Fruit fly (Drosophila melanogaster) whole organism, embryonic: ENCODE results near the gene mask.

Source experiments
- B-H2 ChIP-seq: fragments of 200-800 bp; sonication (Bioruptor generic); optimal IDR thresholded peaks from 2 replicates; lab custom pipeline; 2018; ENCODE audit warnings: missing biosample characterization, mild to moderate bottlenecking, missing genetic modification characterization
- CG10462 ChIP-seq: fragments of 200-800 bp; sonication (Bioruptor generic); optimal IDR thresholded peaks from 2 replicates; lab custom pipeline; 2016; ENCODE audit warnings: missing biosample characterization, missing genetic modification characterization
- CG11398 ChIP-seq: fragments of 200-800 bp; sonication (Bioruptor generic); optimal IDR thresholded peaks from 2 replicates; lab custom pipeline; 2016; ENCODE audit warnings: missing biosample characterization, missing genetic modification characterization
- CG11560 ChIP-seq: fragments of 200-800 bp; sonication (Bioruptor generic); IDR thresholded peaks from 3 replicates; pipeline ENCODE4 v1.3.6; 2022; ENCODE audit warnings: missing biosample characterization, missing genetic modification characterization
- CG12071 ChIP-seq: fragments of 200-800 bp; sonication (Bioruptor generic); optimal IDR thresholded peaks from 3 replicates; lab custom pipeline; 2018; ENCODE audit warnings: missing biosample characterization, mild to moderate bottlenecking, missing genetic modification characterization
- CG12299 ChIP-seq: fragments of 200-800 bp; sonication (Bioruptor generic); optimal IDR thresholded peaks from 2 replicates; lab custom pipeline; 2018; ENCODE audit warnings: missing biosample characterization, mild to moderate bottlenecking, missing genetic modification characterization
- CG13424 ChIP-seq: fragments of 200-800 bp; sonication (Bioruptor generic); optimal IDR thresholded peaks from 2 replicates; lab custom pipeline; 2019; ENCODE audit warnings: missing biosample characterization, mild to moderate bottlenecking, missing genetic modification characterization, moderate library complexity
- CG13775 ChIP-seq: fragments of 200-800 bp; sonication (Bioruptor generic); optimal IDR thresholded peaks from 3 replicates; lab custom pipeline; 2017; ENCODE audit warnings: missing biosample characterization, mild to moderate bottlenecking, missing genetic modification characterization
- CG16863 ChIP-seq: fragments of 200-800 bp; sonication (Bioruptor generic); optimal IDR thresholded peaks from 3 replicates; lab custom pipeline; 2016; ENCODE audit warnings: missing biosample characterization, missing genetic modification characterization
- CG17186 ChIP-seq: fragments of 200-800 bp; sonication (Bioruptor generic); optimal IDR thresholded peaks from 3 replicates; lab custom pipeline; 2017; ENCODE audit warnings: missing biosample characterization, missing genetic modification reagents, missing genetic modification characterization
- CG30403 ChIP-seq: fragments of 200-800 bp; sonication (Bioruptor generic); optimal IDR thresholded peaks from 3 replicates; lab custom pipeline; 2016; ENCODE audit warnings: missing biosample characterization, missing genetic modification characterization
- CG31224 ChIP-seq: fragments of 200-800 bp; sonication (Bioruptor generic); IDR thresholded peaks from 2 replicates; pipeline ENCODE4 v1.3.6; 2022; ENCODE audit warnings: missing biosample characterization, missing genetic modification characterization
- CG33213 ChIP-seq: fragments of 200-800 bp; sonication (Bioruptor generic); optimal IDR thresholded peaks from 3 replicates; lab custom pipeline; 2016; ENCODE audit warnings: missing biosample characterization, missing genetic modification characterization
- CG3838 ChIP-seq: fragments of 200-800 bp; sonication (Bioruptor generic); optimal IDR thresholded peaks from 3 replicates; lab custom pipeline; 2016; ENCODE audit warnings: missing biosample characterization, missing genetic modification characterization
- CG4328 ChIP-seq: fragments of 200-800 bp; sonication (Bioruptor generic); optimal IDR thresholded peaks from 3 replicates; lab custom pipeline; 2017; ENCODE audit warnings: missing biosample characterization, missing genetic modification reagents, missing genetic modification characterization
- CG4617 ChIP-seq: fragments of 200-800 bp; sonication (Bioruptor generic); optimal IDR thresholded peaks from 3 replicates; lab custom pipeline; 2016; ENCODE audit warnings: missing biosample characterization, missing genetic modification characterization, borderline replicate concordance
- CG4730 ChIP-seq: fragments of 200-800 bp; sonication (Bioruptor generic); IDR thresholded peaks from 2 replicates; pipeline ENCODE4 v1.3.6; 2022; ENCODE audit warnings: missing biosample characterization, missing genetic modification characterization
- CG6813 ChIP-seq: fragments of 200-800 bp; sonication (Bioruptor generic); optimal IDR thresholded peaks from 2 replicates; lab custom pipeline; 2017; ENCODE audit warnings: missing biosample characterization, missing genetic modification characterization, mild to moderate bottlenecking, moderate library complexity, missing genetic modification reagents
- CG7786 ChIP-seq: fragments of 200-800 bp; sonication (Bioruptor generic); optimal IDR thresholded peaks from 2 replicates; lab custom pipeline; 2016; ENCODE audit warnings: missing biosample characterization, missing genetic modification characterization
- CG8359 ChIP-seq: fragments of 200-800 bp; sonication (Bioruptor generic); optimal IDR thresholded peaks from 2 replicates; lab custom pipeline; 2017; ENCODE audit warnings: missing biosample characterization, mild to moderate bottlenecking, missing genetic modification characterization, borderline replicate concordance
- CG8478 ChIP-seq: fragments of >200 bp; optimal IDR thresholded peaks from 2 replicates; lab custom pipeline; 2018
- CG9215 ChIP-seq: fragments of 200-800 bp; sonication (Bioruptor generic); IDR thresholded peaks from 2 replicates; pipeline ENCODE4 v1.3.6; 2022; ENCODE audit warnings: missing biosample characterization, missing genetic modification characterization
- CG9727 ChIP-seq: fragments of 200-800 bp; sonication (Bioruptor generic); optimal IDR thresholded peaks from 3 replicates; lab custom pipeline; 2017; ENCODE audit warnings: missing biosample characterization, mild to moderate bottlenecking, missing genetic modification characterization
- Dbx ChIP-seq: fragments of 200-800 bp; sonication (Bioruptor generic); IDR thresholded peaks from 3 replicates; pipeline ENCODE4 v1.3.6; 2022; ENCODE audit warnings: missing biosample characterization, missing genetic modification characterization
- Dp ChIP-seq: fragments of 200-800 bp; sonication (Bioruptor generic); optimal IDR thresholded peaks from 2 replicates; lab custom pipeline; 2018; ENCODE audit warnings: missing biosample characterization, mild to moderate bottlenecking, missing genetic modification characterization, moderate library complexity
- ERR ChIP-seq: fragments of 200-800 bp; sonication (Bioruptor generic); optimal IDR thresholded peaks from 2 replicates; lab custom pipeline; 2016; ENCODE audit warnings: missing biosample characterization, missing genetic modification characterization
- GATAe ChIP-seq: fragments of 200-800 bp; sonication (Bioruptor generic); conservative IDR thresholded peaks from 2 replicates; pipeline ENCODE4 v1.3.6; 2022; ENCODE audit warnings: missing biosample characterization, missing genetic modification characterization
- Gsc ChIP-seq: fragments of 200-800 bp; sonication (Bioruptor generic); IDR thresholded peaks from 2 replicates; pipeline ENCODE4 v1.3.6; 2022; ENCODE audit warnings: missing biosample characterization, missing genetic modification characterization
- HLH54F ChIP-seq: fragments of 200-800 bp; sonication (Bioruptor generic); optimal IDR thresholded peaks from 3 replicates; lab custom pipeline; 2016; ENCODE audit warnings: missing biosample characterization, missing genetic modification characterization
- HLHmδ ChIP-seq: fragments of 200-800 bp; sonication (Bioruptor generic); optimal IDR thresholded peaks from 2 replicates; lab custom pipeline; 2018; ENCODE audit warnings: missing biosample characterization, mild to moderate bottlenecking, missing genetic modification characterization, moderate library complexity
- HmgD ChIP-seq: fragments of 200-800 bp; sonication (Bioruptor generic); optimal IDR thresholded peaks from 3 replicates; lab custom pipeline; 2016; ENCODE audit warnings: missing biosample characterization, missing genetic modification characterization
- Lpt ChIP-seq: fragments of >200 bp; optimal IDR thresholded peaks from 2 replicates; lab custom pipeline; 2018; ENCODE audit warnings: missing biosample characterization, missing genetic modification characterization
- Mad ChIP-seq: fragments of 200-800 bp; sonication (Bioruptor generic); optimal IDR thresholded peaks from 2 replicates; lab custom pipeline; 2016; ENCODE audit warnings: missing biosample characterization, missing genetic modification characterization
- Mes4 ChIP-seq: fragments of 200-800 bp; sonication (Bioruptor generic); optimal IDR thresholded peaks from 2 replicates; lab custom pipeline; 2016; ENCODE audit warnings: missing biosample characterization, missing genetic modification characterization
- bab2 ChIP-seq: fragments of 200-800 bp; sonication (Bioruptor generic); optimal IDR thresholded peaks from 2 replicates; lab custom pipeline; 2016; ENCODE audit warnings: missing biosample characterization, missing genetic modification characterization
- chif ChIP-seq, 2 experiments: fragments of 200-800 bp; sonication (Bioruptor generic); optimal IDR thresholded peaks; 3 replicates each; lab custom pipeline; 2016; ENCODE audit warnings: missing biosample characterization in 2 of 2, missing genetic modification characterization in 2 of 2
- chm ChIP-seq: fragments of 200-800 bp; sonication (Bioruptor generic); IDR thresholded peaks from 2 replicates; pipeline ENCODE4 v1.3.6; 2022; ENCODE audit warnings: missing biosample characterization, missing genetic modification characterization
- dpn ChIP-seq, 2 experiments: fragments of 200-800 bp; sonication (Bioruptor generic); optimal IDR thresholded peaks; 3 replicates each; lab custom pipeline; 2016; ENCODE audit warnings: missing biosample characterization in 2 of 2, missing genetic modification characterization in 2 of 2
- dysf ChIP-seq: fragments of 200-800 bp; sonication (Bioruptor generic); IDR thresholded peaks from 3 replicates; pipeline ENCODE4 v1.3.6; 2022; ENCODE audit warnings: missing biosample characterization, missing genetic modification characterization
- fd64A ChIP-seq: fragments of 200-800 bp; sonication (Bioruptor generic); optimal IDR thresholded peaks from 3 replicates; lab custom pipeline; 2018; ENCODE audit warnings: missing biosample characterization, mild to moderate bottlenecking, missing genetic modification characterization
- her ChIP-seq: fragments of 200-800 bp; sonication (Bioruptor generic); optimal IDR thresholded peaks from 2 replicates; lab custom pipeline; 2016; ENCODE audit warnings: missing biosample characterization, missing genetic modification characterization
- ind ChIP-seq: fragments of 200-800 bp; sonication (Bioruptor generic); optimal IDR thresholded peaks from 3 replicates; lab custom pipeline; 2016; ENCODE audit warnings: missing biosample characterization, missing genetic modification characterization
- kah ChIP-seq: fragments of 200-800 bp; sonication (Bioruptor generic); optimal IDR thresholded peaks from 2 replicates; lab custom pipeline; 2018; ENCODE audit warnings: missing biosample characterization, mild to moderate bottlenecking, missing genetic modification characterization
- maf-S ChIP-seq: fragments of 200-800 bp; sonication (Bioruptor generic); optimal IDR thresholded peaks from 2 replicates; lab custom pipeline; 2016; ENCODE audit warnings: missing biosample characterization, missing genetic modification characterization
- mld ChIP-seq: fragments of 200-800 bp; sonication (Bioruptor generic); IDR thresholded peaks from 3 replicates; pipeline ENCODE4 v1.3.6; 2022; ENCODE audit warnings: missing biosample characterization, missing genetic modification characterization; ENCODE audit not compliant: partially characterized antibody
- oc ChIP-seq: fragments of 200-800 bp; sonication (Bioruptor generic); optimal IDR thresholded peaks from 2 replicates; lab custom pipeline; 2018; ENCODE audit warnings: missing biosample characterization, mild to moderate bottlenecking, missing genetic modification characterization, moderate library complexity
- odd ChIP-seq: fragments of 200-800 bp; sonication (Bioruptor generic); optimal IDR thresholded peaks from 2 replicates; lab custom pipeline; 2017; ENCODE audit warnings: missing biosample characterization, mild to moderate bottlenecking, missing genetic modification characterization
- onecut ChIP-seq: fragments of 200-800 bp; sonication (Bioruptor generic); IDR thresholded peaks from 2 replicates; pipeline ENCODE4 v1.3.6; 2022; ENCODE audit warnings: missing biosample characterization, missing genetic modification characterization
- pros ChIP-seq: fragments of 200-800 bp; sonication (Bioruptor generic); optimal IDR thresholded peaks from 3 replicates; lab custom pipeline; 2019; ENCODE audit warnings: missing biosample characterization, mild to moderate bottlenecking, missing genetic modification characterization, moderate library complexity
- scrt ChIP-seq: fragments of 200-800 bp; sonication (Bioruptor generic); optimal IDR thresholded peaks from 2 replicates; lab custom pipeline; 2018; ENCODE audit warnings: missing biosample characterization, mild to moderate bottlenecking, missing genetic modification characterization, moderate library complexity
- tx ChIP-seq: fragments of 200-800 bp; sonication (Bioruptor generic); optimal IDR thresholded peaks from 2 replicates; lab custom pipeline; 2016; ENCODE audit warnings: missing biosample characterization, missing genetic modification characterization
- vfl ChIP-seq: fragments of 200-800 bp; sonication (Bioruptor generic); optimal IDR thresholded peaks from 2 replicates; lab custom pipeline; 2016; ENCODE audit warnings: missing biosample characterization, missing genetic modification characterization
- vvl ChIP-seq: fragments of 200-800 bp; sonication (Bioruptor generic); IDR thresholded peaks from 2 replicates; pipeline ENCODE4 v1.3.6; 2022; ENCODE audit warnings: missing biosample characterization, missing genetic modification characterization

mask gene

DNA sequence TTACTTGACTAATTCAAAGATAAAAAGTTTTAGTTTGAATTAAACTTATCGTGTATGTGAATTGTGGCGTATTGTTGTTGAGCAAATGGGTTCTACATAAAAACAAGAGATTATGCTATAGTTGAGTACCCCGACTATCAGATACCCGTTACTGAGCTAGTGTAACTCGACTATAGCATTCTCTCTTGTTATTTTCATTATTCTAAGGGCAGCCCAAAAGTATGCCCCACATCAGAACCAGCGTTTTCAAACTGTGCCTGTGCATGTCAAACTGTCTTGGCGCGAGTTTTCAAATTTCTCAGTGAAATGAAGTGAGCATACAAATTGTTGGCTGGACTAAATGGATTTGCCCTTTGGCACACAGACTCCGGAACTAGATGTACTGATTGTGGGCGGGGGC lies 48.9 kb downstream of the mask start, which contains the start of gene shps (continued):
- TF ChIP-seq CG10462 (no peak), CG13775 (no peak), CG17186 (no peak), tx (GFP tag; lab: Kevin White, UChicago) (no peak), pros (GFP tag; lab: Kevin White, UChicago) (no peak), dpn (GFP tag; optimal IDR thresholded peaks at IDR 0.05; lab: Kevin White, UChicago) (no peak), B-H2 (GFP tag; lab: Kevin White, UChicago) (no peak), CG8478 (lab: Kevin White, UChicago) (no peak), chm (GFP tag; lab: Robert Waterston, UW) (0 out of 2 replicates have a peak, but pooled peaks have one; percentile 6), CG11398 (GFP tag; lab: Kevin White, UChicago) (no peak), kah (GFP tag; lab: Kevin White, UChicago) (no peak), CG30403 (no peak), CG33213 (no peak), CG4328 (GFP tag; lab: Kevin White, UChicago) (no peak), scrt (GFP tag; lab: Kevin White, UChicago) (no peak), Gsc (GFP tag; lab: Robert Waterston, UW) (no peak), her (no peak), ind (no peak), CG12071 (GFP tag; lab: Kevin White, UChicago) (no peak), bab2 (GFP tag; lab: Kevin White, UChicago) (no peak), Lpt (GFP tag; lab: Kevin White, UChicago) (no peak), maf-S (no peak), CG9727 (GFP tag; lab: Kevin White, UChicago) (no peak), CG4730 (GFP tag; lab: Robert Waterston, UW) (no peak), oc (no peak), CG6813 (no peak), ERR (no peak), Mes4 (GFP tag; lab: Kevin White, UChicago) (no peak), mld (GFP tag; lab: Robert Waterston, UW) (peak; percentile 92), Dp (GFP tag; lab: Kevin White, UChicago) (peak; percentile 98), GATAe (GFP tag; lab: Robert Waterston, UW) (no peak), vvl (GFP tag; lab: Robert Waterston, UW) (no peak), odd (GFP tag; lab: Kevin White, UChicago) (no peak), HLH54F (GFP tag; lab: Kevin White, UChicago) (no peak), onecut (GFP tag; lab: Robert Waterston, UW) (no peak), CG11560 (tag; lab: Robert Waterston, UW) (no peak), Dbx (GFP tag; lab: Robert Waterston, UW) (no peak), chif (GFP tag; optimal IDR thresholded peaks at IDR 0.05; lab: Kevin White, UChicago) (no peak), CG13424 (no peak), vfl (no peak), CG8359 (GFP tag; lab: Kevin White, UChicago) (no peak), CG31224 (GFP tag; lab: Robert Waterston, UW) (no peak), CG4617 (GFP tag; lab: Kevin White, UChicago) (no peak), HmgD (GFP tag; lab: Kevin White, UChicago) (peak; percentile 55), CG9215 (no peak), CG3838 (GFP tag; lab: Kevin White, UChicago) (no peak), CG7786 (GFP tag; lab: Kevin White, UChicago) (no peak), Mad (GFP tag; lab: Kevin White, UChicago) (no peak), HLHmδ (GFP tag; lab: Kevin White, UChicago) (no peak), CG12299 (tag; lab: Kevin White, UChicago) (no peak), CG16863 (GFP tag; lab: Kevin White, UChicago) (no peak), dysf (GFP tag; lab: Robert Waterston, UW) (no peak), fd64A (GFP tag; lab: Kevin White, UChicago) (no peak)
